Worm (Caenorhabditis elegans) whole organism, L1 larva: ENCODE measurements around the gene dhcr-7.

Experiments
- aly-2 ChIP-seq: fragments of 150-350 bp; optimal IDR thresholded peaks from 2 replicates; lab custom pipeline; 2014; ENCODE audit warnings: missing biosample characterization, missing genetic modification characterization
- egl-27 ChIP-seq, 2 experiments: fragments of 150-350 bp in 1 of 2; sonication (generic microtip); optimal IDR thresholded peaks; 3 replicates each; lab custom pipeline; 2017 to 2018; ENCODE audit warnings: missing biosample characterization in 2 of 2, missing genetic modification characterization in 2 of 2, missing genetic modification reagents in 2 of 2
- nhr-19 ChIP-seq: fragments of 200-800 bp; sonication (Bioruptor generic); conservative IDR thresholded peaks from 2 replicates; pipeline ENCODE4 v1.3.6; 2022; ENCODE audit warnings: missing genetic modification characterization, missing compliant biosample characterization
- vab-15 ChIP-seq: sonication (generic microtip); optimal IDR thresholded peaks from 2 replicates; lab custom pipeline; 2017; ENCODE audit warnings: missing genotype, mild to moderate bottlenecking, missing genetic modification characterization, missing compliant biosample characterization

- TF ChIP-seq egl-27 (tag; optimal IDR thresholded peaks at IDR 0.05; lab: Kevin White, UChicago) (no peak), nhr-19 (GFP tag; lab: Robert Waterston, UW) (no peak), aly-2 (tag; lab: Kevin White, UChicago) (no peak), vab-15 (tag; lab: Kevin White, UChicago) (no peak)
Measured at ce11 chrV:20476514-20476913, 8.7 kb downstream of the dhcr-7 start.
